Worm (Caenorhabditis elegans): ENCODE measurements around the gene ZK596.2.

The ZK596.2 gene

DNA sequence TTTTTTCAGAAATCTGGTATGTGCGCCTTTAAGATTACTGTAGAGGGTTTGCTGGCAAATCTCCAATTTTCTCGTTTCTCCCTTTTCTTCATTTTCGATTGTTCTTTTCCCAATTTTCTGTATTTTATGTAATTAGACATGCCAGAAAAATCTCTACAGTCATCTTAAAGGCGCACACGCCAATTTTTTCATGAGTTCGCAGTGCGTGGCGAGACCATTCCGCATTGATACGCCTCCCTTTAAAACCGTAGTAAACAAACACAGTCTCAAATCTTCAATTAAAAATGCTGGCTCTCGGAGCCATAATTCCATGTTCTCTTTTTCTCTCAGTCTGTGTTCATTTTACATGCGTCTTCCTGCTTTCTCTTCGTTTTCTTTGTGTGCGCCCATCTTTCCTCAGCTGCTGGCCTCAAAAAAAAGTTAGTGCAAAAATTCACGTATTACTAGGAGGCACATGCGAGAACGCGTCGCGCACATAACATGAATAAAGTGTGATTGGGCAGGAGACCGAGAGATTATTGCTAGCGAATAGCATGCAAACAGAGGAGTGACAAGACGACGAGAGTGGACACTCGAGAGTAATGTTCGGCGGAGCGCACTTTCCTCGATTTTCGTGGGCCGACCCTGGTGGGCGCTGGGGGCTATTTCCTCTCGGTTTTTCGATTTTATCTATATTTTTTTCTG, 9.9 kb upstream of the ZK596.2 start (continued):
- TF ChIP-seq jun-1 (tag; optimal IDR thresholded peaks at IDR 0.05) (no peak), madf-9 (GFP tag; conservative IDR thresholded peaks at IDR 0.05) (no peak), sdz-12 (GFP tag; optimal IDR thresholded peaks at IDR 0.05) (no peak), hlh-11 (tag; optimal IDR thresholded peaks at IDR 0.05) (peak; percentile 93), lin-1 (GFP tag; IDR thresholded peaks at IDR 0.05) (peak; percentile 48; the same call in 1 of the 2 replicates), lsy-2 (tag; optimal IDR thresholded peaks at IDR 0.05) (peak; percentile 50 to 75), lin-39 (tag; optimal IDR thresholded peaks at IDR 0.05) (no peak), zfp-3 (GFP tag; conservative IDR thresholded peaks at IDR 0.05) (no peak), nhr-102 (tag; optimal IDR thresholded peaks at IDR 0.05) (no peak), zfp-2 (tag; optimal IDR thresholded peaks at IDR 0.05) (no peak), unc-39 (tag; optimal IDR thresholded peaks at IDR 0.05) (no peak), madf-5 (GFP tag; IDR thresholded peaks at IDR 0.05) (no peak), T20F7.1 (GFP tag; optimal IDR thresholded peaks at IDR 0.05) (peak; percentile 56), fos-1 (tag; optimal IDR thresholded peaks at IDR 0.05) (no peak), aha-1 (tag) (peak; percentile 99), ZK337.2 (GFP tag; IDR thresholded peaks at IDR 0.05) (no peak), dmd-9 (GFP tag; IDR thresholded peaks at IDR 0.05) (no peak), rbr-2 (tag; optimal IDR thresholded peaks at IDR 0.05) (no peak), Y5F2A.4 (GFP tag; optimal IDR thresholded peaks at IDR 0.05) (no peak), mes-2 (tag; optimal IDR thresholded peaks at IDR 0.05; ENCODE audit: poor library complexity, severe bottlenecking) (peak; percentile 66), nhr-11 (tag; optimal IDR thresholded peaks at IDR 0.05) (peak; percentile 77), ces-1 (GFP tag; optimal IDR thresholded peaks at IDR 0.05) (no peak), F26F4.8 (GFP tag; conservative IDR thresholded peaks at IDR 0.05) (no peak), unc-62 (GFP tag; optimal IDR thresholded peaks at IDR 0.05 in 1 of 2) (peak in 1 of 2 experiments; percentile 96), unc-62 (tag; optimal IDR thresholded peaks at IDR 0.05) (no peak), nhr-6 (tag; optimal IDR thresholded peaks at IDR 0.05) (peak; percentile 43), mxl-3 (GFP tag; optimal IDR thresholded peaks at IDR 0.05) (peak; percentile 89), daf-12 (tag; optimal IDR thresholded peaks at IDR 0.05) (no peak), T26A8.4 (GFP tag; IDR thresholded peaks at IDR 0.05) (0 out of 2 replicates have a peak, but pooled peaks have one; percentile 39), daf-8 (GFP tag; IDR thresholded peaks at IDR 0.05) (no peak), dpl-1 (GFP tag; optimal IDR thresholded peaks at IDR 0.05) (peak; percentile 58), spr-3 (GFP tag; optimal IDR thresholded peaks at IDR 0.05) (peak; percentile 35), ceh-62 (tag; optimal IDR thresholded peaks at IDR 0.05) (no peak), nhr-25 (tag; optimal IDR thresholded peaks at IDR 0.05; ENCODE audit: borderline replicate concordance, insufficient read depth) (no peak), lir-3 (tag; optimal IDR thresholded peaks at IDR 0.05) (no peak), daf-16 (GFP tag; optimal IDR thresholded peaks at IDR 0.05) (peak in 1 of 2 experiments; percentile 35), daf-16 (tag; optimal IDR thresholded peaks at IDR 0.05) (peak; percentile 62), nhr-77 (tag; optimal IDR thresholded peaks at IDR 0.05) (peak; percentile 53), mdt-29 (GFP tag; IDR thresholded peaks at IDR 0.05) (no peak), ZK546.5 (tag; optimal IDR thresholded peaks at IDR 0.05) (no peak), arid-1 (GFP tag; conservative IDR thresholded peaks at IDR 0.05) (0 out of 2 replicates have a peak, but pooled peaks have one; percentile 36), nhr-41 (GFP tag; IDR thresholded peaks at IDR 0.05) (no peak), egl-27 (tag; optimal IDR thresholded peaks at IDR 0.05) (no peak), lin-29 (GFP tag; IDR thresholded peaks at IDR 0.05) (no peak), ctbp-1 (GFP tag; IDR thresholded peaks at IDR 0.05) (peak; percentile 75), nhr-28 (tag; optimal IDR thresholded peaks at IDR 0.05) (peak; percentile 76), vab-7 (GFP tag; IDR thresholded peaks at IDR 0.05) (peak; percentile 39; the same call in 1 of the 2 replicates), hif-1 (tag; optimal IDR thresholded peaks at IDR 0.05) (peak; percentile 89 to 99), ceh-32 (tag; optimal IDR thresholded peaks at IDR 0.05; ENCODE audit: poor library complexity) (no peak), tra-1 (GFP tag; IDR thresholded peaks at IDR 0.05) (no peak)

Data from whole organism, L4 larva.